Worm (Caenorhabditis elegans): ENCODE results near the gene nurf-1.

DNA sequence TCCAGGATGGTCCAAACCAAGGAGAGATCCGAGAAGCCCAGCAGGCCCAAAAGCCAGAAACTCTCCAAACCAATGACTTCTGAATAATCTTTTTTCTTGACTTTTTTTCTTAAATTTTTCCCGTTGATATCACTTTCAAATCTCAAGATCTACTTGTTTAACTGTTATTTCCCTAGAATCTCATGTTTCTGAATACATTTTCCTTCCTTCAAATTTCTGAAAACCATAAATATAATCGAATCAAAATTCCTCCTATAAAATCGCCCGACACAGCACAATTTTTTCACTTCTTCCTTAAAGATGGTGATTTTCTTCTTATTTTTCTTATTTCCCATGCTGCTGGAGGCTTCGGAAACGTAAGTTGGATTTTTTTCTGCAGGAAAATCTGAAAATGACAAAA, 2.3 kb upstream of the nurf-1 start, which contains the start of gene F26H11.8:
- TF ChIP-seq elt-2 (tag; optimal IDR thresholded peaks at IDR 0.05) (no peak), nfya-1 (tag; optimal IDR thresholded peaks at IDR 0.05) (no peak), ztf-16 (tag; optimal IDR thresholded peaks at IDR 0.05) (no peak), K02D7.2 (tag; optimal IDR thresholded peaks at IDR 0.05) (no peak), Y22D7AL.16 (tag; optimal IDR thresholded peaks at IDR 0.05) (no peak), dve-1 (tag; optimal IDR thresholded peaks at IDR 0.05) (no peak), unc-55 (GFP tag; optimal IDR thresholded peaks at IDR 0.05) (no peak), tbx-2 (tag; optimal IDR thresholded peaks at IDR 0.05) (no peak), rnt-1 (tag; optimal IDR thresholded peaks at IDR 0.05) (no peak), ceh-9 (tag; optimal IDR thresholded peaks at IDR 0.05) (no peak), sox-4 (tag; optimal IDR thresholded peaks at IDR 0.05) (no peak), ama-1 (optimal IDR thresholded peaks at IDR 0.05) (no peak), ceh-34 (tag; optimal IDR thresholded peaks at IDR 0.05) (no peak)
